Fruit fly (Drosophila melanogaster) Kc167 (cell line): ENCODE data around the gene CG13392.

ENCODE experiments used
- Sin3A ChIP-seq: fragments of >200 bp; optimal IDR thresholded peaks from 2 replicates; lab custom pipeline; 2018; ENCODE audit warnings: missing external identifiers
- insv ChIP-seq: fragments of >200 bp; optimal IDR thresholded peaks from 3 replicates; lab custom pipeline; 2018; ENCODE audit warnings: missing external identifiers
- psq ChIP-seq: fragments of >200 bp; optimal IDR thresholded peaks from 2 replicates; lab custom pipeline; 2017; ENCODE audit warnings: missing external identifiers
- ttk ChIP-seq: sonication (Bioruptor generic); optimal IDR thresholded peaks from 2 replicates; lab custom pipeline; 2017; ENCODE audit warnings: missing external identifiers

- TF ChIP-seq Sin3A (lab: Kevin White, UChicago), result no peak
- TF ChIP-seq insv, result no peak
- no peak for TF ChIP-seq ttk (lab: Kevin White, UChicago)
- TF ChIP-seq psq (lab: Kevin White, UChicago), result no peak
Observed at dm6 chr2L:8421717-8422116, 39.1 kb upstream of the CG13392 start.
